Fruit fly (Drosophila melanogaster): ENCODE measurements around the gene Ir67c.

Gene Ir67c

dm6 chr3L:10449725-10450124 is 15.8 kb upstream of the Ir67c start:
- TF ChIP-seq cnc (optimal IDR thresholded peaks at IDR 0.05) (no peak), Clk (GFP tag; optimal IDR thresholded peaks at IDR 0.05) (no peak), CG7045 (GFP tag; optimal IDR thresholded peaks at IDR 0.05) (no peak), kay (GFP tag; ENCODE audit: borderline replicate concordance) (no peak), CG1620 (GFP tag; optimal IDR thresholded peaks at IDR 0.05) (no peak), bab1 (GFP tag; optimal IDR thresholded peaks at IDR 0.05) (no peak), Crg-1 (GFP tag; optimal IDR thresholded peaks at IDR 0.05) (no peak), toe (GFP tag; optimal IDR thresholded peaks at IDR 0.05) (no peak), Hr96 (GFP tag; optimal IDR thresholded peaks at IDR 0.05) (no peak), cic (GFP tag; optimal IDR thresholded peaks at IDR 0.05) (no peak), pad (GFP tag; optimal IDR thresholded peaks at IDR 0.05) (no peak)

dm6 chr3L:10446998-10447397 is 13.1 kb upstream of the Ir67c start:
- no peak for TF ChIP-seq bab1 (GFP tag; optimal IDR thresholded peaks at IDR 0.05)

dm6 chr3L:10443958-10444357 is 10.1 kb upstream of the Ir67c start:
- TF ChIP-seq CG1620 (GFP tag; optimal IDR thresholded peaks at IDR 0.05) = no peak
- TF ChIP-seq Clk (GFP tag; optimal IDR thresholded peaks at IDR 0.05) = no peak
- no peak for TF ChIP-seq cnc (optimal IDR thresholded peaks at IDR 0.05)
- no peak for TF ChIP-seq CG11617 (GFP tag; optimal IDR thresholded peaks at IDR 0.05)

dm6 chr3L:10442486-10442885 is 8.6 kb upstream of the Ir67c start:
- no peak for TF ChIP-seq Hr96 (GFP tag; optimal IDR thresholded peaks at IDR 0.05)
- TF ChIP-seq CG1620 (GFP tag; optimal IDR thresholded peaks at IDR 0.05) = no peak

- TF ChIP-seq Clk (GFP tag; optimal IDR thresholded peaks at IDR 0.05) = no peak
- no peak for TF ChIP-seq CG33017 (tag; optimal IDR thresholded peaks at IDR 0.05)
- TF ChIP-seq cnc (optimal IDR thresholded peaks at IDR 0.05) = no peak
- no peak for TF ChIP-seq ovo (GFP tag; optimal IDR thresholded peaks at IDR 0.05)
- TF ChIP-seq Mnt (GFP tag; optimal IDR thresholded peaks at IDR 0.05) = no peak
Measured at dm6 chr3L:10440488-10440887, 6.6 kb upstream of the Ir67c start.

dm6 chr3L:10439873-10440272 is 6.0 kb upstream of the Ir67c start:
- TF ChIP-seq CG33017 (tag; optimal IDR thresholded peaks at IDR 0.05) = no peak
- no peak for TF ChIP-seq CG11617 (GFP tag; optimal IDR thresholded peaks at IDR 0.05)
- TF ChIP-seq kay (GFP tag; ENCODE audit: borderline replicate concordance) = no peak
- TF ChIP-seq tj (GFP tag; optimal IDR thresholded peaks at IDR 0.05) = no peak
- no peak for TF ChIP-seq cnc (optimal IDR thresholded peaks at IDR 0.05)

- TF ChIP-seq Clk (GFP tag; optimal IDR thresholded peaks at IDR 0.05) = no peak
Measured at dm6 chr3L:10431883-10432282, 2.0 kb downstream of the Ir67c start, which contains the start of gene Ir67b. Gene Ir67b, minus strand, starts transcription at chr3L:10431983.

dm6 chr3L:10429474-10429873 is 4.4 kb downstream of the Ir67c start:
- TF ChIP-seq tj (GFP tag; optimal IDR thresholded peaks at IDR 0.05) = no peak
- TF ChIP-seq Hr96 (GFP tag; optimal IDR thresholded peaks at IDR 0.05) = no peak
- TF ChIP-seq ovo (GFP tag; optimal IDR thresholded peaks at IDR 0.05) = no peak
- TF ChIP-seq cnc (optimal IDR thresholded peaks at IDR 0.05) = no peak
- no peak for TF ChIP-seq Mnt (GFP tag; optimal IDR thresholded peaks at IDR 0.05)
- TF ChIP-seq Clk (GFP tag; optimal IDR thresholded peaks at IDR 0.05) = no peak
- no peak for TF ChIP-seq Crg-1 (GFP tag; optimal IDR thresholded peaks at IDR 0.05)
- TF ChIP-seq CG11617 (GFP tag; optimal IDR thresholded peaks at IDR 0.05) = no peak
- TF ChIP-seq bab1 (GFP tag; optimal IDR thresholded peaks at IDR 0.05) = no peak
- no peak for TF ChIP-seq CG7101 (tag; optimal IDR thresholded peaks at IDR 0.05)
- no peak for TF ChIP-seq CG33017 (tag; optimal IDR thresholded peaks at IDR 0.05)
- TF ChIP-seq CG5204 (GFP tag; optimal IDR thresholded peaks at IDR 0.05) = no peak
- no peak for TF ChIP-seq CG1620 (GFP tag; optimal IDR thresholded peaks at IDR 0.05)

- TF ChIP-seq CG7045 (GFP tag; optimal IDR thresholded peaks at IDR 0.05) = no peak
Measured at dm6 chr3L:10428746-10429145, 5.2 kb downstream of the Ir67c start.

dm6 chr3L:10428027-10428426 is 5.9 kb downstream of the Ir67c start:
- no peak for TF ChIP-seq CG14711 (tag; optimal IDR thresholded peaks at IDR 0.05)
- no peak for TF ChIP-seq pad (GFP tag; optimal IDR thresholded peaks at IDR 0.05)
- no peak for TF ChIP-seq Crg-1 (GFP tag; optimal IDR thresholded peaks at IDR 0.05)
- no peak for TF ChIP-seq tj (GFP tag; optimal IDR thresholded peaks at IDR 0.05)
- TF ChIP-seq cnc (optimal IDR thresholded peaks at IDR 0.05) = no peak
- TF ChIP-seq CG12768 (GFP tag; optimal IDR thresholded peaks at IDR 0.05) = no peak
- TF ChIP-seq CG7101 (tag; optimal IDR thresholded peaks at IDR 0.05) = no peak
- TF ChIP-seq ovo (GFP tag; optimal IDR thresholded peaks at IDR 0.05) = no peak
- TF ChIP-seq CG33017 (tag; optimal IDR thresholded peaks at IDR 0.05) = no peak
- no peak for TF ChIP-seq CG1620 (GFP tag; optimal IDR thresholded peaks at IDR 0.05)
- TF ChIP-seq CG5204 (GFP tag; optimal IDR thresholded peaks at IDR 0.05) = no peak
- no peak for TF ChIP-seq CG11617 (GFP tag; optimal IDR thresholded peaks at IDR 0.05)
- no peak for TF ChIP-seq Hr96 (GFP tag; optimal IDR thresholded peaks at IDR 0.05)
- TF ChIP-seq Mnt (GFP tag; optimal IDR thresholded peaks at IDR 0.05) = no peak

All from whole organism, adult.